Worm (Caenorhabditis elegans): ENCODE data around the gene nhr-221.

Gene nhr-221

ce11 chrV:3502038-3502437 lies 33.1 kb downstream of the nhr-221 start, which contains the start of the genes C07G3.8 and C07G3.10:
TSS of gene C07G3.8 (minus strand) at chrV:3502138.
TSS of gene C07G3.10 (plus strand) at chrV:3502307.
- TF ChIP-seq ama-1 (optimal IDR thresholded peaks at IDR 0.05) (no peak), rnt-1 (tag; optimal IDR thresholded peaks at IDR 0.05) (no peak), tlp-1 (tag; optimal IDR thresholded peaks at IDR 0.05) (no peak), sox-4 (tag; optimal IDR thresholded peaks at IDR 0.05) (no peak), C16A3.4 (tag; optimal IDR thresholded peaks at IDR 0.05) (no peak), ets-5 (GFP tag; IDR thresholded peaks at IDR 0.05) (no peak), fkh-10 (GFP tag; optimal IDR thresholded peaks at IDR 0.05) (no peak), jun-1 (tag; optimal IDR thresholded peaks at IDR 0.05) (no peak), sptf-1 (tag; optimal IDR thresholded peaks at IDR 0.05) (no peak), nhr-237 (tag; optimal IDR thresholded peaks at IDR 0.05) (no peak), lin-14 (GFP tag; optimal IDR thresholded peaks at IDR 0.05) (no peak), F16B12.6 (tag; optimal IDR thresholded peaks at IDR 0.05) (no peak)

- TF ChIP-seq elt-2 (tag; optimal IDR thresholded peaks at IDR 0.05) (no peak), ets-5 (GFP tag; IDR thresholded peaks at IDR 0.05) (no peak), aha-1 (tag; optimal IDR thresholded peaks at IDR 0.05) (no peak), C34B4.2 (tag; optimal IDR thresholded peaks at IDR 0.05) (no peak), fkh-10 (GFP tag; optimal IDR thresholded peaks at IDR 0.05) (no peak), ceh-63 (GFP tag; optimal IDR thresholded peaks at IDR 0.05) (no peak), snpc-4 (tag; optimal IDR thresholded peaks at IDR 0.05) (no peak), rnt-1 (tag; optimal IDR thresholded peaks at IDR 0.05) (no peak), hpl-2 (GFP tag; optimal IDR thresholded peaks at IDR 0.05) (no peak), ztf-11 (tag; optimal IDR thresholded peaks at IDR 0.05) (no peak), efl-1 (optimal IDR thresholded peaks at IDR 0.05) (no peak), efl-1 (GFP tag; optimal IDR thresholded peaks at IDR 0.05 in 1 of 2) (no peak), skn-1 (tag; optimal IDR thresholded peaks at IDR 0.05) (no peak), C04F5.9 (tag; optimal IDR thresholded peaks at IDR 0.05) (no peak), nhr-12 (tag; optimal IDR thresholded peaks at IDR 0.05) (no peak), nhr-71 (tag; optimal IDR thresholded peaks at IDR 0.05) (no peak)
Measured at ce11 chrV:3496880-3497279, 38.3 kb downstream of the nhr-221 start, which contains the start of gene C07G3.15. TSS of gene C07G3.15 (minus strand) at chrV:3496980.

DNA sequence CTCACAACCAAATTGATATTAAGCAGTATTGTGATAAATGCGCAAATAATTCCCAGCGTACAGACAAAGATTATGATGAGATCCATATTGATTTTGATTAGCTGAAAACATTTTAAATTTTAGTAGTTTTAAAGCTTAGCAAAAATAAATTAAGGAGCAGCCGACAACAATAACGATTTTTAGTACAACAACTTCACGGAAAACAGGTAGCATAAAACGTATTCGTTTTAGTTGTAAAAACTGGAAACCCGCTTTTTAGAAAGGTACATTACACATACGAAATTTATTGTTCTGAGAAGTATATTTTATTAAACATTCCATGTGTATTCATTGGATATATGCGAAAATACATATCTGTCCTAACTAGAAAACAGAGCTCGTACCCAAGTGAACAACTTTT lies 44.7 kb downstream of the nhr-221 start, which contains the start of gene srbc-36:
TSS of gene srbc-36 (minus strand) at position 101 of the 400 bp plus-strand sequence.
- TF ChIP-seq lin-39 (tag; optimal IDR thresholded peaks at IDR 0.05) (no peak), nhr-12 (tag; optimal IDR thresholded peaks at IDR 0.05) (no peak), pqm-1 (tag; optimal IDR thresholded peaks at IDR 0.05) (no peak), mab-9 (GFP tag; IDR thresholded peaks at IDR 0.05) (no peak), hlh-4 (tag; optimal IDR thresholded peaks at IDR 0.05) (no peak), hlh-17 (GFP tag; optimal IDR thresholded peaks at IDR 0.05; ENCODE audit: borderline replicate concordance) (no peak)

- no peak for TF ChIP-seq nhr-90 (tag; optimal IDR thresholded peaks at IDR 0.05; ENCODE audit: poor library complexity)
- TF ChIP-seq egl-13 (tag; optimal IDR thresholded peaks at IDR 0.05): no peak
- no peak for TF ChIP-seq nhr-237 (tag; optimal IDR thresholded peaks at IDR 0.05)
- no peak for TF ChIP-seq pqm-1 (tag; optimal IDR thresholded peaks at IDR 0.05)
- TF ChIP-seq sptf-1 (tag; optimal IDR thresholded peaks at IDR 0.05): no peak
- TF ChIP-seq lin-35 (GFP tag; optimal IDR thresholded peaks at IDR 0.05): no peak
- TF ChIP-seq elt-2 (tag; optimal IDR thresholded peaks at IDR 0.05): no peak
- TF ChIP-seq rnt-1 (tag; optimal IDR thresholded peaks at IDR 0.05): no peak
- TF ChIP-seq nhr-76 (tag; optimal IDR thresholded peaks at IDR 0.05): no peak
- no peak for TF ChIP-seq lin-13 (GFP tag; optimal IDR thresholded peaks at IDR 0.05)
- no peak for TF ChIP-seq pax-3 (tag; optimal IDR thresholded peaks at IDR 0.05)
- TF ChIP-seq fkh-4 (tag; optimal IDR thresholded peaks at IDR 0.05; ENCODE audit: borderline replicate concordance): no peak
- no peak for TF ChIP-seq nhr-12 (tag; optimal IDR thresholded peaks at IDR 0.05)
Measured at ce11 chrV:3486857-3487256, 48.3 kb downstream of the nhr-221 start, which contains the start of gene srbc-32. TSS of gene srbc-32 (minus strand) at chrV:3486957.
